Fruit fly (Drosophila melanogaster) whole organism, wandering third instar larva: ENCODE results near the gene CG10175.

ENCODE experiments used
- Dfd ChIP-seq: fragments of >200 bp; optimal IDR thresholded peaks from 2 replicates; lab custom pipeline; 2017; ENCODE audit warnings: missing biosample characterization, missing genetic modification characterization
- fru ChIP-seq: fragments of 200-800 bp; sonication (Bioruptor generic); optimal IDR thresholded peaks from 3 replicates; lab custom pipeline; 2016; ENCODE audit warnings: missing biosample characterization, mild to moderate bottlenecking, missing genetic modification characterization
- jim ChIP-seq: fragments of 175-275, 200-325 bp; sonication (Bioruptor generic); optimal IDR thresholded peaks from 2 replicates; lab custom pipeline; 2016; ENCODE audit warnings: missing biosample characterization, mild to moderate bottlenecking, missing genetic modification characterization
- psq ChIP-seq: fragments of 200-800 bp; sonication (Bioruptor generic); optimal IDR thresholded peaks from 3 replicates; lab custom pipeline; 2017; ENCODE audit warnings: missing biosample characterization, mild to moderate bottlenecking, missing genetic modification characterization, moderate library complexity
- rgr ChIP-seq: fragments of 200-800 bp; sonication (Bioruptor generic); optimal IDR thresholded peaks from 3 replicates; lab custom pipeline; 2016; ENCODE audit warnings: missing biosample characterization, mild to moderate bottlenecking, missing genetic modification characterization

DNA sequence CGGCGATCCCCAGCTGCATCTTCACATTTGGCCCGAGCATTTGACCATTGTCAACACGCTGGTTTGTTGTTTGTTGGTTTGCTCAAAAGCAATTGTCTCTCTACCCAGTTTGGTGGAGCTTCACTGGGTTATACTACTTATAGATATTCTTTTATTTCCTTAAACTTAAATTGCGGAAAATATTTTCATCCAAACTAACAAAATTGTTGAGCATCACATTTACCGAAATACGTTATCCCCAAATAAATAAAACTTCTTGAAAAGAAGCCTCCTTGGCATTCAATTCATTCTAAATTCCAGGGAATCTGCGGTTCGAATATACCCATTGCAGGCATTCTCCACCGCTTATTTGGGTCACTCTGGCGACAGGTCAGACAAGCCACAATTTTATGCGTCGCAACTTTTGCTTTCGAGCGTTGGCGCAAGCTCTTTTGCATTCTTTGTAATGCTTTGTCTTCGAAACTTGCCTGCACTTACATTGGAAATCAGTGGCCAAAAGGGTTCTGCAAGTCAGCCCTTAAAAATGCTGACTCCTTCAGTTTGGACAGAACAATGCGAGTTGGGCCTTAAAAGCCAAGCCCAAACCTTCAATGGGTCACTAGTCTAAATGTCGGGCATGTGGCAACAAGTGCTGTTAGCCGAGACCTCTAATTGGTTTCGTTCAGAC, 49.4 kb downstream of the CG10175 start, which contains the start of gene Ir94f:
- TF ChIP-seq psq (GFP tag; lab: Kevin White, UChicago) (no peak), Dfd (no peak), jim (GFP tag; lab: Kevin White, UChicago) (no peak), fru (GFP tag; lab: Kevin White, UChicago) (no peak), rgr (no peak)
